Fruit fly (Drosophila melanogaster): ENCODE data around the gene CG46281.

- TF ChIP-seq Myc (optimal IDR thresholded peaks at IDR 0.05): no peak
- no peak for TF ChIP-seq psq (optimal IDR thresholded peaks at IDR 0.05)
- TF ChIP-seq h (optimal IDR thresholded peaks at IDR 0.05): no peak
Observed at dm6 chr3R:13009595-13009994, 20.5 kb downstream of the CG46281 start, which contains the start of gene CG11656.
